Fruit fly (Drosophila melanogaster) whole organism: ENCODE measurements around the gene Kul.

Source experiments
- CG8478 ChIP-seq: fragments of >200 bp; optimal IDR thresholded peaks from 2 replicates; lab custom pipeline; 2018; ENCODE audit warnings: inconsistent platforms
- EcR ChIP-seq, 2 experiments: fragments of >200 bp; optimal IDR thresholded peaks; 2 replicates each; lab custom pipeline; 2017; ENCODE audit warnings: missing biosample characterization in 2 of 2, missing genetic modification characterization in 2 of 2, missing genetic modification reagents in 2 of 2
- pan ChIP-seq: fragments of >200 bp; optimal IDR thresholded peaks from 2 replicates; lab custom pipeline; 2017
- psq ChIP-seq: fragments of >200 bp; optimal IDR thresholded peaks from 2 replicates; lab custom pipeline; 2017
- usp ChIP-seq: fragments of >200 bp; optimal IDR thresholded peaks from 2 replicates; lab custom pipeline; 2017; ENCODE audit warnings: missing biosample characterization, missing genetic modification characterization, mixed read lengths

DNA sequence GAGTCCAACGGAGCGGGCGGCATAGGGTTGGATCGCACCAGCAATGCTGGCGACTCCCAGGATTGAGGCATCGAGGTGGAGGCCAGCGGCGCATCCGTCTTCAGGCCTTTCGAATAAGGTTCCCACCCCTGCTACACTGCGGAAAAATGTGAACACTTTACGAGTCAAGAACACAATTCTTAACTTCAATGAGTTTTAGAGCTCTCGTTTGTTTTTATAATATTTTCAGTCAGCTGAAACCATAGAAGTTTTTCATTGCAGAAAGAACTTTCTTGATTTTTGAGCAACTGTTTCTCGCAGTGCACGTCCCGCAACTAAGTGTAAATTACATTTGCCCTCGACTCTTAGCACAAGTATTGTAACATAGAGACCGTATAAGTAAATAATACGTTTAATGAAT lies 29.3 kb upstream of the Kul start:
- TF ChIP-seq usp (GFP tag; lab: Kevin White, UChicago) (no peak), CG8478 (lab: Kevin White, UChicago) (no peak), pan (lab: Kevin White, UChicago) (no peak), EcR (GFP tag; optimal IDR thresholded peaks at IDR 0.05; lab: Kevin White, UChicago) (no peak), psq (lab: Kevin White, UChicago) (no peak)
